Fruit fly (Drosophila melanogaster) S2 (cell line): ENCODE measurements around the gene CG7739.

ENCODE experiments used
- CG8478 ChIP-seq: fragments of >200 bp; optimal IDR thresholded peaks from 2 replicates; lab custom pipeline; 2018
- CTCF ChIP-seq, 2 experiments: fragments of >200 bp; optimal IDR thresholded peaks; 2 replicates each; lab custom pipeline; 2018

- no peak for TF ChIP-seq CG8478
- TF ChIP-seq CTCF (optimal IDR thresholded peaks at IDR 0.05; lab: Kevin White, UChicago): peak in 1 of 2 experiments; percentile 7
Observed at dm6 chr3L:15587445-15588381, 24.8 kb upstream of the CG7739 start, which contains the start of gene CG7656.
